Worm (Caenorhabditis elegans): ENCODE results near the gene tsen-54.

- no peak for TF ChIP-seq blmp-1 (tag; optimal IDR thresholded peaks at IDR 0.05)
- TF ChIP-seq mep-1 (tag; optimal IDR thresholded peaks at IDR 0.05): no peak
- no peak for TF ChIP-seq nhr-76 (tag; optimal IDR thresholded peaks at IDR 0.05)
- no peak for TF ChIP-seq sptf-1 (tag; optimal IDR thresholded peaks at IDR 0.05)
- TF ChIP-seq nhr-12 (tag; optimal IDR thresholded peaks at IDR 0.05): no peak
- TF ChIP-seq snpc-4 (tag; optimal IDR thresholded peaks at IDR 0.05): no peak
- TF ChIP-seq ztf-11 (tag; optimal IDR thresholded peaks at IDR 0.05): no peak
- TF ChIP-seq nhr-237 (tag; optimal IDR thresholded peaks at IDR 0.05): no peak
- no peak for TF ChIP-seq nhr-28 (tag; optimal IDR thresholded peaks at IDR 0.05)
Measured at ce11 chrIV:1945200-1945599, 2.8 kb upstream of the tsen-54 start.

All from whole organism, mixed stage, embryonic.